Fruit fly (Drosophila melanogaster) whole organism, embryonic: Measurements from ENCODE around the gene Pgant2.

ENCODE experiments used
- Atf6 ChIP-seq: fragments of 200-800 bp; sonication (Bioruptor generic); IDR thresholded peaks from 2 replicates; pipeline ENCODE4 v1.3.6; 2022; ENCODE audit warnings: missing biosample characterization, missing genetic modification characterization
- B-H2 ChIP-seq: fragments of 200-800 bp; sonication (Bioruptor generic); optimal IDR thresholded peaks from 2 replicates; lab custom pipeline; 2018; ENCODE audit warnings: missing biosample characterization, mild to moderate bottlenecking, missing genetic modification characterization
- CG11560 ChIP-seq: fragments of 200-800 bp; sonication (Bioruptor generic); IDR thresholded peaks from 3 replicates; pipeline ENCODE4 v1.3.6; 2022; ENCODE audit warnings: missing biosample characterization, missing genetic modification characterization
- CG12299 ChIP-seq: fragments of 200-800 bp; sonication (Bioruptor generic); optimal IDR thresholded peaks from 2 replicates; lab custom pipeline; 2018; ENCODE audit warnings: missing biosample characterization, mild to moderate bottlenecking, missing genetic modification characterization
- CG1529 ChIP-seq: fragments of 200-800 bp; sonication (Bioruptor generic); optimal IDR thresholded peaks from 3 replicates; lab custom pipeline; 2018; ENCODE audit warnings: missing biosample characterization, missing genetic modification characterization
- CG1603 ChIP-seq: fragments of 200-800 bp; sonication (Bioruptor generic); optimal IDR thresholded peaks from 2 replicates; lab custom pipeline; 2019; ENCODE audit warnings: missing biosample characterization, mild to moderate bottlenecking, missing genetic modification characterization, moderate library complexity
- CG16813 ChIP-seq: fragments of 200-800 bp; sonication (Bioruptor generic); IDR thresholded peaks from 3 replicates; pipeline ENCODE4 v1.3.6; 2022; ENCODE audit warnings: missing biosample characterization, missing genetic modification characterization; ENCODE audit not compliant: partially characterized antibody
- CG17568 ChIP-seq: fragments of 200-800 bp; sonication (Bioruptor generic); optimal IDR thresholded peaks from 2 replicates; lab custom pipeline; 2018; ENCODE audit warnings: missing biosample characterization, mild to moderate bottlenecking, missing genetic modification characterization, moderate library complexity
- CG17829 ChIP-seq: fragments of 200-800 bp; optimal IDR thresholded peaks from 2 replicates; lab custom pipeline; 2019; ENCODE audit warnings: missing biosample characterization, mild to moderate bottlenecking, missing genetic modification characterization, moderate library complexity
- CG18476 ChIP-seq: fragments of 200-800 bp; sonication (Bioruptor generic); optimal IDR thresholded peaks from 2 replicates; lab custom pipeline; 2016; ENCODE audit warnings: missing biosample characterization, mild to moderate bottlenecking, missing genetic modification characterization
- CG2199 ChIP-seq: fragments of 200-800 bp; sonication (Bioruptor generic); IDR thresholded peaks from 3 replicates; pipeline ENCODE4 v1.3.6; 2022; ENCODE audit warnings: missing biosample characterization, missing genetic modification characterization
- CG4617 ChIP-seq: fragments of 200-800 bp; sonication (Bioruptor generic); optimal IDR thresholded peaks from 3 replicates; lab custom pipeline; 2016; ENCODE audit warnings: missing biosample characterization, missing genetic modification characterization, borderline replicate concordance
- CG6689 ChIP-seq: fragments of 200-800 bp; sonication (Bioruptor generic); IDR thresholded peaks from 2 replicates; pipeline ENCODE4 v1.3.6; 2022; ENCODE audit warnings: missing biosample characterization, missing genetic modification characterization
- CG7839 ChIP-seq: fragments of 200-800 bp; sonication (Bioruptor generic); optimal IDR thresholded peaks from 3 replicates; lab custom pipeline; 2018; ENCODE audit warnings: missing biosample characterization, mild to moderate bottlenecking, missing genetic modification characterization, moderate library complexity
- CG9817 ChIP-seq: fragments of 200-800 bp; sonication (Bioruptor generic); optimal IDR thresholded peaks from 2 replicates; lab custom pipeline; 2018; ENCODE audit warnings: missing biosample characterization, mild to moderate bottlenecking, missing genetic modification characterization, moderate library complexity
- Chrac-16 ChIP-seq: fragments of 200-800 bp; sonication (Bioruptor generic); optimal IDR thresholded peaks from 3 replicates; lab custom pipeline; 2016; ENCODE audit warnings: missing biosample characterization, missing genetic modification characterization
- CkIIα-i1 ChIP-seq: fragments of 200-800 bp; sonication (Bioruptor generic); IDR thresholded peaks from 2 replicates; pipeline ENCODE4 v1.3.6; 2022; ENCODE audit warnings: missing biosample characterization, missing genetic modification characterization
- Doc3 ChIP-seq: fragments of 200-800 bp; sonication (Bioruptor generic); IDR thresholded peaks from 3 replicates; pipeline ENCODE4 v1.3.6; 2022; ENCODE audit warnings: missing biosample characterization, missing genetic modification characterization; ENCODE audit not compliant: partially characterized antibody
- Dref ChIP-seq: fragments of 200-800 bp; sonication (Bioruptor generic); IDR thresholded peaks from 2 replicates; pipeline ENCODE4 v1.3.6; 2022; ENCODE audit warnings: missing biosample characterization, missing genetic modification characterization
- Elba2 ChIP-seq: fragments of 200-800 bp; sonication (Bioruptor generic); optimal IDR thresholded peaks from 3 replicates; lab custom pipeline; 2016; ENCODE audit warnings: missing biosample characterization, missing genetic modification characterization
- GATAe ChIP-seq: fragments of 200-800 bp; sonication (Bioruptor generic); conservative IDR thresholded peaks from 2 replicates; pipeline ENCODE4 v1.3.6; 2022; ENCODE audit warnings: missing biosample characterization, missing genetic modification characterization
- HLH3B ChIP-seq: fragments of 200-800 bp; sonication (Bioruptor generic); IDR thresholded peaks from 2 replicates; pipeline ENCODE4 v1.3.6; 2022; ENCODE audit warnings: missing biosample characterization, missing genetic modification characterization
- HLH4C ChIP-seq: fragments of 200-800 bp; sonication (Bioruptor generic); IDR thresholded peaks from 3 replicates; pipeline ENCODE4 v1.3.6; 2022; ENCODE audit warnings: missing biosample characterization, missing genetic modification characterization; ENCODE audit not compliant: partially characterized antibody
- Neu2 ChIP-seq: fragments of 200-800 bp; sonication (Bioruptor generic); optimal IDR thresholded peaks from 3 replicates; lab custom pipeline; 2016; ENCODE audit warnings: missing biosample characterization, missing genetic modification characterization, borderline replicate concordance
- Scr ChIP-seq: fragments of 200-800 bp; sonication (Bioruptor generic); IDR thresholded peaks from 2 replicates; pipeline ENCODE4 v1.3.6; 2022; ENCODE audit warnings: missing biosample characterization, missing genetic modification characterization; ENCODE audit not compliant: partially characterized antibody
- Spps ChIP-seq: fragments of 200-800 bp; sonication (Bioruptor generic); optimal IDR thresholded peaks from 2 replicates; lab custom pipeline; 2018; ENCODE audit warnings: missing biosample characterization, mild to moderate bottlenecking, missing genetic modification characterization
- Xrp1 ChIP-seq: fragments of 200-800 bp; sonication (Bioruptor generic); IDR thresholded peaks from 2 replicates; pipeline ENCODE4 v1.3.6; 2022; ENCODE audit warnings: missing biosample characterization, missing genetic modification characterization
- ash1 ChIP-seq: fragments of 200-800 bp; sonication (Bioruptor generic); optimal IDR thresholded peaks from 2 replicates; lab custom pipeline; 2018; ENCODE audit warnings: missing biosample characterization, mild to moderate bottlenecking, missing genetic modification characterization
- az2 ChIP-seq: fragments of 200-800 bp; sonication (Bioruptor generic); optimal IDR thresholded peaks from 3 replicates; lab custom pipeline; 2016; ENCODE audit warnings: missing biosample characterization, missing genetic modification characterization
- bigmax ChIP-seq: fragments of 200-800 bp; sonication (Bioruptor generic); optimal IDR thresholded peaks from 2 replicates; lab custom pipeline; 2018; ENCODE audit warnings: missing biosample characterization, mild to moderate bottlenecking, missing genetic modification characterization
- bsh ChIP-seq, 2 experiments: fragments of 200-800 bp; sonication (Bioruptor generic); optimal IDR thresholded peaks; 2 replicates each; lab custom pipeline; 2017 to 2018; ENCODE audit warnings: mild to moderate bottlenecking in 2 of 2, missing biosample characterization in 2 of 2, missing genetic modification characterization in 2 of 2, moderate library complexity in 1 of 2
- cad ChIP-seq: fragments of >200 bp; optimal IDR thresholded peaks from 2 replicates; lab custom pipeline; 2017; ENCODE audit warnings: missing biosample characterization, missing genetic modification characterization
- crc ChIP-seq: fragments of 200-800 bp; sonication (Bioruptor generic); optimal IDR thresholded peaks from 2 replicates; lab custom pipeline; 2016; ENCODE audit warnings: missing biosample characterization, missing genetic modification characterization
- crol ChIP-seq: fragments of 200-800 bp; sonication (Bioruptor generic); IDR thresholded peaks from 2 replicates; pipeline ENCODE4 v1.3.6; 2022; ENCODE audit warnings: missing biosample characterization, missing genetic modification characterization
- gcm ChIP-seq: fragments of 200-800 bp; sonication (Bioruptor generic); optimal IDR thresholded peaks from 2 replicates; lab custom pipeline; 2019; ENCODE audit warnings: missing biosample characterization, mild to moderate bottlenecking, missing genetic modification characterization, moderate library complexity
- gsb-n ChIP-seq: fragments of 200-800 bp; sonication (Bioruptor generic); optimal IDR thresholded peaks from 3 replicates; lab custom pipeline; 2018; ENCODE audit warnings: missing biosample characterization, mild to moderate bottlenecking, missing genetic modification characterization
- her ChIP-seq: fragments of 200-800 bp; sonication (Bioruptor generic); optimal IDR thresholded peaks from 2 replicates; lab custom pipeline; 2016; ENCODE audit warnings: missing biosample characterization, missing genetic modification characterization
- jing ChIP-seq: fragments of 200-800 bp; sonication (Bioruptor generic); optimal IDR thresholded peaks from 2 replicates; lab custom pipeline; 2018; ENCODE audit warnings: missing biosample characterization, mild to moderate bottlenecking, missing genetic modification characterization
- nerfin-2 ChIP-seq: fragments of 200-800 bp; sonication (Bioruptor generic); IDR thresholded peaks from 2 replicates; pipeline ENCODE4 v1.3.6; 2022; ENCODE audit warnings: missing biosample characterization, missing genetic modification characterization; ENCODE audit not compliant: partially characterized antibody
- pb ChIP-seq: fragments of 200-800 bp; sonication (Bioruptor generic); optimal IDR thresholded peaks from 3 replicates; lab custom pipeline; 2016; ENCODE audit warnings: missing biosample characterization, missing genetic modification characterization
- pho ChIP-seq: fragments of 200-800 bp; sonication (Bioruptor generic); optimal IDR thresholded peaks from 2 replicates; lab custom pipeline; 2016; ENCODE audit warnings: missing biosample characterization, missing genetic modification characterization
- prd ChIP-seq, 3 experiments: fragments of >200 bp in 2 of 3; fragments of 200-800 bp in 1 of 3; sonication (Bioruptor generic) in 1 of 3; optimal IDR thresholded peaks in 2 of 3; IDR thresholded peaks in 1 of 3; 2 replicates in 2 of 3; 3 replicates in 1 of 3; pipeline versions ENCODE4 v1.3.6 to Lab custom; 2017 to 2022; ENCODE audit warnings: missing biosample characterization in 1 of 3, missing genetic modification characterization in 1 of 3
- psq ChIP-seq: fragments of 200-800 bp; sonication (Bioruptor generic); optimal IDR thresholded peaks from 2 replicates; lab custom pipeline; 2017; ENCODE audit warnings: missing biosample characterization, missing genetic modification characterization
- row ChIP-seq: fragments of 200-800 bp; sonication (Bioruptor generic); IDR thresholded peaks from 3 replicates; pipeline ENCODE4 v1.3.6; 2022; ENCODE audit warnings: missing biosample characterization, missing genetic modification characterization
- sisA ChIP-seq: fragments of 200-800 bp; sonication (Bioruptor generic); IDR thresholded peaks from 2 replicates; pipeline ENCODE4 v1.3.6; 2022; ENCODE audit warnings: missing biosample characterization, missing genetic modification characterization
- tap ChIP-seq: fragments of 200-800 bp; optimal IDR thresholded peaks from 3 replicates; lab custom pipeline; 2019; ENCODE audit warnings: missing biosample characterization, mild to moderate bottlenecking, missing genetic modification characterization, moderate library complexity
- tin ChIP-seq: fragments of 200-800 bp; sonication (Bioruptor generic); optimal IDR thresholded peaks from 3 replicates; lab custom pipeline; 2016; ENCODE audit warnings: missing biosample characterization, missing genetic modification characterization
- tio ChIP-seq: fragments of 200-800 bp; sonication (Bioruptor generic); optimal IDR thresholded peaks from 2 replicates; lab custom pipeline; 2017; ENCODE audit warnings: missing biosample characterization, missing genetic modification characterization, inconsistent platforms
- twi ChIP-seq: fragments of 200-800 bp; optimal IDR thresholded peaks from 2 replicates; lab custom pipeline; 2019; ENCODE audit warnings: missing biosample characterization, mild to moderate bottlenecking, missing genetic modification characterization, moderate library complexity
- vfl ChIP-seq: fragments of 200-800 bp; sonication (Bioruptor generic); optimal IDR thresholded peaks from 2 replicates; lab custom pipeline; 2016; ENCODE audit warnings: missing biosample characterization, missing genetic modification characterization
- vvl ChIP-seq: fragments of 200-800 bp; sonication (Bioruptor generic); IDR thresholded peaks from 2 replicates; pipeline ENCODE4 v1.3.6; 2022; ENCODE audit warnings: missing biosample characterization, missing genetic modification characterization

Pgant2 gene

DNA sequence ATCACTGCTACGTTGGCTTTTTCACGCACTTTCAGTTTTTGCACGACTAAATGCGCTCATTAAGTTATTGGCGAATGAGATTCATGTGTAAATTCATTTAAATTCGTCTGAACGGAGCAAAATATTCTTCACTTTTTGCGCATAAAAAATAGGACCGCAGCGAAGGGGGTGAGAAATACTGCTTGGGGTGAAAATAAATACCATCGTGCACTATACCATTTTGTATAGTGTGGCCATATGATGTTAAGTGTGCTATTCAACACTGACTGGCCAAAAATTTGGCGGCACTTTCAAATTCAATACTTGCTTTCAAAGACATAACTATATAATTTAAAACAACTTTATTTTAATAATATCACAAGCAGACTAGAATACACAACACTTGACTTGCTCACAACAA lies 53.3 kb downstream of the Pgant2 start, which contains the start of gene GramD1B (continued):
- TF ChIP-seq Chrac-16 (GFP tag; lab: Kevin White, UChicago) = no peak
- TF ChIP-seq crol (GFP tag; lab: Robert Waterston, UW) = no peak
- peak; percentile 4 for TF ChIP-seq tin
- no peak for TF ChIP-seq ash1
- TF ChIP-seq jing (GFP tag; lab: Kevin White, UChicago) = no peak
- no peak for TF ChIP-seq CG9817 (tag; lab: Kevin White, UChicago)
- TF ChIP-seq Doc3 (GFP tag; lab: Robert Waterston, UW) = no peak
- TF ChIP-seq prd (optimal IDR thresholded peaks at IDR 0.05; lab: Kevin White, UChicago) = no peak
- TF ChIP-seq prd (GFP tag; IDR thresholded peaks at IDR 0.05; lab: Robert Waterston, UW) = 0 out of 3 replicates have a peak, but pooled peaks have one; percentile 27
- TF ChIP-seq CG17829 (tag; lab: Kevin White, UChicago) = peak; percentile 36
- no peak for TF ChIP-seq bsh (GFP tag; optimal IDR thresholded peaks at IDR 0.05; lab: Kevin White, UChicago)
- TF ChIP-seq HLH4C = no peak
- TF ChIP-seq gsb-n (tag; lab: Kevin White, UChicago) = no peak
- no peak for TF ChIP-seq HLH3B (GFP tag; lab: Robert Waterston, UW)
- no peak for TF ChIP-seq GATAe (GFP tag; lab: Robert Waterston, UW)
- no peak; the same call in 1 of the 2 replicates for TF ChIP-seq vvl (GFP tag; lab: Robert Waterston, UW)
- TF ChIP-seq sisA (GFP tag; lab: Robert Waterston, UW) = no peak
- TF ChIP-seq Atf6 (GFP tag; lab: Robert Waterston, UW) = no peak
- TF ChIP-seq Spps (tag; lab: Kevin White, UChicago) = no peak
- TF ChIP-seq Neu2 (GFP tag; lab: Kevin White, UChicago) = no peak
- no peak for TF ChIP-seq Elba2 (GFP tag; lab: Kevin White, UChicago)
- TF ChIP-seq CG2199 (GFP tag; lab: Robert Waterston, UW) = no peak
- no peak for TF ChIP-seq cad
- TF ChIP-seq CG16813 (GFP tag; lab: Robert Waterston, UW) = 0 out of 3 replicates have a peak, but pooled peaks have one; percentile 7
- TF ChIP-seq crc (GFP tag; lab: Kevin White, UChicago) = no peak
- TF ChIP-seq CkIIα-i1 (GFP tag; lab: Robert Waterston, UW) = no peak
- TF ChIP-seq CG6689 (GFP tag; lab: Robert Waterston, UW) = no peak
- no peak for TF ChIP-seq tap
- no peak for TF ChIP-seq row (GFP tag; lab: Robert Waterston, UW)
- TF ChIP-seq twi = no peak
- TF ChIP-seq nerfin-2 (GFP tag; lab: Robert Waterston, UW) = no peak
- TF ChIP-seq CG7839 (tag; lab: Kevin White, UChicago) = no peak
- no peak for TF ChIP-seq tio (GFP tag; lab: Kevin White, UChicago)
- no peak for TF ChIP-seq pho
- peak; percentile 83 for TF ChIP-seq CG4617 (GFP tag; lab: Kevin White, UChicago)
- TF ChIP-seq CG11560 (tag; lab: Robert Waterston, UW) = no peak
- no peak for TF ChIP-seq CG1529 (GFP tag; lab: Kevin White, UChicago)
- no peak for TF ChIP-seq gcm (GFP tag; lab: Kevin White, UChicago)
- no peak for TF ChIP-seq az2
- peak; percentile 19; the same call in 1 of the 2 replicates for TF ChIP-seq Dref (GFP tag; lab: Robert Waterston, UW)
- TF ChIP-seq Scr (GFP tag; lab: Robert Waterston, UW) = no peak
- TF ChIP-seq psq (GFP tag; lab: Kevin White, UChicago) = no peak
- no peak for TF ChIP-seq her (GFP tag; lab: Kevin White, UChicago)
- TF ChIP-seq CG18476 (GFP tag; lab: Kevin White, UChicago) = no peak
- TF ChIP-seq bigmax (GFP tag; lab: Kevin White, UChicago) = no peak
- no peak for TF ChIP-seq pb (GFP tag; lab: Kevin White, UChicago)
- no peak; the same call in 1 of the 2 replicates for TF ChIP-seq Xrp1 (GFP tag; lab: Robert Waterston, UW)
- no peak for TF ChIP-seq vfl (GFP tag; lab: Kevin White, UChicago)
- peak; percentile 53 for TF ChIP-seq CG12299 (tag; lab: Kevin White, UChicago)
- no peak for TF ChIP-seq CG17568
- peak; percentile 47 for TF ChIP-seq B-H2
- TF ChIP-seq CG1603 (tag; lab: Kevin White, UChicago) = peak; percentile 78
